Fruit fly (Drosophila melanogaster) whole organism, embryonic: Measurements from ENCODE around the gene ds.

Experiments
- CG12155 ChIP-seq: fragments of 200-800 bp; sonication (Bioruptor generic); optimal IDR thresholded peaks from 3 replicates; lab custom pipeline; 2016; ENCODE audit warnings: missing biosample characterization, missing genetic modification characterization
- CG15479 ChIP-seq: fragments of 200-800 bp; sonication (Bioruptor generic); optimal IDR thresholded peaks from 3 replicates; lab custom pipeline; 2019; ENCODE audit warnings: missing biosample characterization, mild to moderate bottlenecking, missing genetic modification characterization, moderate library complexity
- CG1792 ChIP-seq: fragments of 200-800 bp; sonication (Bioruptor generic); optimal IDR thresholded peaks from 2 replicates; lab custom pipeline; 2016; ENCODE audit warnings: missing biosample characterization, missing genetic modification characterization
- CG18011 ChIP-seq: fragments of 200-800 bp; sonication (Bioruptor generic); optimal IDR thresholded peaks from 2 replicates; lab custom pipeline; 2017; ENCODE audit warnings: missing biosample characterization, missing genetic modification characterization, mild to moderate bottlenecking, moderate library complexity, missing genotype
- CG18262 ChIP-seq: fragments of 200-800 bp; optimal IDR thresholded peaks from 3 replicates; lab custom pipeline; 2019; ENCODE audit warnings: missing biosample characterization, mild to moderate bottlenecking, missing genetic modification characterization, moderate library complexity
- CG2129 ChIP-seq: fragments of 200-800 bp; sonication (Bioruptor generic); IDR thresholded peaks from 2 replicates; pipeline ENCODE4 v1.3.6; 2022; ENCODE audit warnings: missing biosample characterization, missing genetic modification characterization; ENCODE audit not compliant: partially characterized antibody
- CG3995 ChIP-seq: fragments of 200-800 bp; sonication (Bioruptor generic); optimal IDR thresholded peaks from 3 replicates; lab custom pipeline; 2016; ENCODE audit warnings: missing biosample characterization, missing genetic modification characterization
- CG4854 ChIP-seq: fragments of 200-800 bp; sonication (Bioruptor generic); optimal IDR thresholded peaks from 2 replicates; lab custom pipeline; 2016; ENCODE audit warnings: missing biosample characterization, missing genetic modification characterization, inconsistent platforms
- CG6654 ChIP-seq: fragments of 200-800 bp; sonication (Bioruptor generic); optimal IDR thresholded peaks from 2 replicates; lab custom pipeline; 2017; ENCODE audit warnings: missing biosample characterization, mild to moderate bottlenecking, missing genetic modification characterization
- CG6854 ChIP-seq: fragments of 200-800 bp; sonication (Bioruptor generic); optimal IDR thresholded peaks from 3 replicates; lab custom pipeline; 2017; ENCODE audit warnings: missing biosample characterization, mild to moderate bottlenecking, missing genetic modification characterization
- CG7556 ChIP-seq: fragments of 200-800 bp; sonication (Bioruptor generic); optimal IDR thresholded peaks from 2 replicates; lab custom pipeline; 2017; ENCODE audit warnings: missing biosample characterization, mild to moderate bottlenecking, missing genetic modification characterization
- CG7786 ChIP-seq: fragments of 200-800 bp; sonication (Bioruptor generic); optimal IDR thresholded peaks from 2 replicates; lab custom pipeline; 2016; ENCODE audit warnings: missing biosample characterization, missing genetic modification characterization
- CG8944 ChIP-seq: fragments of 200-800 bp; sonication (Bioruptor generic); optimal IDR thresholded peaks from 3 replicates; lab custom pipeline; 2016; ENCODE audit warnings: missing biosample characterization, missing genetic modification characterization
- CG9797 ChIP-seq: fragments of 200-800 bp; sonication (Bioruptor generic); optimal IDR thresholded peaks from 3 replicates; lab custom pipeline; 2018; ENCODE audit warnings: missing biosample characterization, mild to moderate bottlenecking, missing genetic modification characterization
- Dbx ChIP-seq: fragments of 200-800 bp; sonication (Bioruptor generic); IDR thresholded peaks from 3 replicates; pipeline ENCODE4 v1.3.6; 2022; ENCODE audit warnings: missing biosample characterization, missing genetic modification characterization
- Drgx ChIP-seq: fragments of 200-800 bp; sonication (Bioruptor generic); IDR thresholded peaks from 2 replicates; pipeline ENCODE4 v1.3.6; 2022; ENCODE audit warnings: missing biosample characterization, missing genetic modification characterization
- Fer3 ChIP-seq: fragments of 200-800 bp; sonication (Bioruptor generic); optimal IDR thresholded peaks from 2 replicates; lab custom pipeline; 2018; ENCODE audit warnings: missing biosample characterization, mild to moderate bottlenecking, missing genetic modification characterization, moderate library complexity
- Hey ChIP-seq: fragments of 200-800 bp; sonication (Bioruptor generic); optimal IDR thresholded peaks from 3 replicates; lab custom pipeline; 2018; ENCODE audit warnings: missing biosample characterization, mild to moderate bottlenecking, missing genetic modification characterization
- Hr3 ChIP-seq: fragments of 200-800 bp; sonication (Bioruptor generic); optimal IDR thresholded peaks from 3 replicates; lab custom pipeline; 2016; ENCODE audit warnings: missing biosample characterization, missing genetic modification characterization
- MESR4 ChIP-seq: fragments of 200-800 bp; sonication (Bioruptor generic); optimal IDR thresholded peaks from 2 replicates; lab custom pipeline; 2018; ENCODE audit warnings: missing biosample characterization, mild to moderate bottlenecking, missing genetic modification characterization, moderate library complexity
- Meics ChIP-seq: fragments of 200-800 bp; sonication (Bioruptor generic); optimal IDR thresholded peaks from 2 replicates; lab custom pipeline; 2017; ENCODE audit warnings: missing biosample characterization, mild to moderate bottlenecking, missing genetic modification characterization
- NC2β ChIP-seq: fragments of 200-800 bp; sonication (Bioruptor generic); optimal IDR thresholded peaks from 2 replicates; lab custom pipeline; 2016; ENCODE audit warnings: missing biosample characterization, missing genetic modification characterization
- Pdp1 ChIP-seq, 2 experiments: fragments of 200-800 bp; sonication (Bioruptor generic); optimal IDR thresholded peaks; 3 replicates each; lab custom pipeline; 2016; ENCODE audit warnings: missing biosample characterization in 2 of 2, missing genetic modification characterization in 2 of 2, mild to moderate bottlenecking in 1 of 2, moderate library complexity in 1 of 2
- Poxn ChIP-seq: fragments of 200-800 bp; sonication (Bioruptor generic); IDR thresholded peaks from 2 replicates; pipeline ENCODE4 v1.3.6; 2022; ENCODE audit warnings: missing biosample characterization, missing genetic modification characterization
- Ssrp ChIP-seq: fragments of 200-800 bp; sonication (Bioruptor generic); optimal IDR thresholded peaks from 2 replicates; lab custom pipeline; 2018; ENCODE audit warnings: missing biosample characterization, mild to moderate bottlenecking, missing genetic modification characterization, moderate library complexity
- ara ChIP-seq: fragments of 200-800 bp; sonication (Bioruptor generic); IDR thresholded peaks from 2 replicates; pipeline ENCODE4 v1.3.6; 2022; ENCODE audit warnings: missing biosample characterization, missing genetic modification characterization
- corto ChIP-seq: fragments of 200-800 bp; sonication (Bioruptor generic); optimal IDR thresholded peaks from 2 replicates; lab custom pipeline; 2016; ENCODE audit warnings: missing biosample characterization, mild to moderate bottlenecking, missing genetic modification characterization, moderate library complexity
- dimm ChIP-seq: fragments of 200-800 bp; sonication (Bioruptor generic); IDR thresholded peaks from 2 replicates; pipeline ENCODE4 v1.3.6; 2022; ENCODE audit warnings: missing biosample characterization, missing genetic modification characterization
- dmrt99B ChIP-seq: fragments of 200-800 bp; sonication (Bioruptor generic); optimal IDR thresholded peaks from 2 replicates; lab custom pipeline; 2018; ENCODE audit warnings: missing biosample characterization, mild to moderate bottlenecking, missing genetic modification characterization, moderate library complexity
- fd3F ChIP-seq: fragments of 200-800 bp; sonication (Bioruptor generic); optimal IDR thresholded peaks from 2 replicates; lab custom pipeline; 2018; ENCODE audit warnings: missing biosample characterization, mild to moderate bottlenecking, missing genetic modification characterization, moderate library complexity
- lbe ChIP-seq: fragments of 200-800 bp; sonication (Bioruptor generic); optimal IDR thresholded peaks from 2 replicates; lab custom pipeline; 2016; ENCODE audit warnings: missing biosample characterization, mild to moderate bottlenecking, missing genetic modification characterization
- nmo ChIP-seq: fragments of 200-800 bp; sonication (Bioruptor generic); optimal IDR thresholded peaks from 2 replicates; lab custom pipeline; 2018; ENCODE audit warnings: missing biosample characterization, mild to moderate bottlenecking, missing genetic modification characterization, moderate library complexity
- pita ChIP-seq: fragments of 200-800 bp; sonication (Bioruptor generic); optimal IDR thresholded peaks from 2 replicates; lab custom pipeline; 2017; ENCODE audit warnings: missing biosample characterization, mild to moderate bottlenecking, missing genetic modification characterization
- row ChIP-seq: fragments of 200-800 bp; sonication (Bioruptor generic); IDR thresholded peaks from 3 replicates; pipeline ENCODE4 v1.3.6; 2022; ENCODE audit warnings: missing biosample characterization, missing genetic modification characterization
- sc ChIP-seq, 3 experiments: fragments of >200 bp in 2 of 3; fragments of 200-800 bp in 1 of 3; sonication (Bioruptor generic) in 1 of 3; optimal IDR thresholded peaks; 2 replicates in 2 of 3; 3 replicates in 1 of 3; lab custom pipeline; 2017; ENCODE audit warnings: mild to moderate bottlenecking in 1 of 3, missing biosample characterization in 1 of 3, missing genetic modification characterization in 1 of 3, missing genetic modification reagents in 1 of 3
- shn ChIP-seq: fragments of 200-800 bp; sonication (Bioruptor generic); optimal IDR thresholded peaks from 3 replicates; lab custom pipeline; 2016; ENCODE audit warnings: missing biosample characterization, missing genetic modification characterization
- so ChIP-seq: fragments of 200-800 bp; sonication (Bioruptor generic); IDR thresholded peaks from 3 replicates; pipeline ENCODE4 v1.3.6; 2022; ENCODE audit warnings: missing biosample characterization, missing genetic modification characterization
- trh ChIP-seq: fragments of 200-800 bp; sonication (Bioruptor generic); optimal IDR thresholded peaks from 2 replicates; lab custom pipeline; 2016; ENCODE audit warnings: missing biosample characterization, missing genetic modification characterization

The ds gene

DNA sequence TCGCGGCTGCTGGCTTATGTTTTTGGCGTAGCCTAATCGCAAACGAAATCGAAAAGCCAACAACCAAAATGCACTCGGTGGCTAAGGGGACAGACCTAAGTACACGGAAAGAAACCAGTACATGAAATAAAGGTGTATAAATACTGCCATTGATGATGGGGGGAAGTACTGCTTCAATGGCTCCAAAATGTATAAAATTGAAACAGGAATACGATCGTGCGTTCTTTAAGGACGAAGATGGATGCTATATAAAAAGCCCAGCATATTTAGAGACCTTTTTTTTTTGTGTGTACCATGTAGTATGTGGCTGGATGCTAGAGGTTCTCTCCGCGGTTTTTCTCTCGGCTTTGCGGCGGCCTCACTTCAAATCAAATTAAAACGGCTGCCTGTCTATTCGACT, 84.6 kb downstream of the ds start:
- TF ChIP-seq sc (optimal IDR thresholded peaks at IDR 0.05; lab: Kevin White, UChicago), result no peak
- TF ChIP-seq sc (GFP tag; optimal IDR thresholded peaks at IDR 0.05; lab: Kevin White, UChicago), result no peak
- TF ChIP-seq nmo (GFP tag; lab: Kevin White, UChicago), result no peak
- no peak for TF ChIP-seq dmrt99B (tag; lab: Kevin White, UChicago)
- TF ChIP-seq shn (GFP tag; lab: Kevin White, UChicago), result no peak
- peak; percentile 76 for TF ChIP-seq Drgx (GFP tag; lab: Robert Waterston, UW)
- TF ChIP-seq Meics (GFP tag; lab: Kevin White, UChicago), result no peak
- TF ChIP-seq NC2β, result no peak

DNA sequence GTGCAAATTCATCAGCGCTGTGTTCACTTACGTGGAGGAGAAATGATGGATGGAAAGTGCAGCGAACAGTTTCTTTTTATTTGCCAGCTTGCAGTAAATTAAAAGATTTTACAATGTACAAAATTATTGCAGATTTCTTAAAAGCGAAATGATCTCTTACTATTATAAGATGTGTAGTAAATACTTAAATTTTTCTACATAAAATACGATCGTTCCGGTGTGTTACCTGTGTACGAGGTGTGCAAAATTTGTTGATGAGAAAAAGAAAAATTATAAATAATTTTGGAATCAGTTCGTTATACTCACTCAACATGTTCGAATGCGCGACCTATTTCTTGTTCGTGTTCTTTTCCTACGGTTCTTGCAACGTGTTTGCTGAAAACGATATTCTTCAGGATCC, 89.4 kb downstream of the ds start, which contains the start of gene CG2839:
Gene CG2839, plus strand, starts transcription at position 301 of the 400 bp plus-strand sequence.
- no peak for TF ChIP-seq row (GFP tag; lab: Robert Waterston, UW)
- TF ChIP-seq CG15479 (GFP tag; lab: Kevin White, UChicago), result no peak
- no peak for TF ChIP-seq CG18011
- TF ChIP-seq fd3F (GFP tag; lab: Kevin White, UChicago), result no peak
- no peak for TF ChIP-seq dimm (GFP tag; lab: Robert Waterston, UW)
- TF ChIP-seq Fer3 (tag; lab: Kevin White, UChicago), result no peak
- no peak for TF ChIP-seq CG7786 (GFP tag; lab: Kevin White, UChicago)
- TF ChIP-seq so, result no peak
- TF ChIP-seq CG18262 (tag; lab: Kevin White, UChicago), result no peak
- no peak for TF ChIP-seq nmo (GFP tag; lab: Kevin White, UChicago)
- no peak for TF ChIP-seq Pdp1 (GFP tag; optimal IDR thresholded peaks at IDR 0.05; lab: Kevin White, UChicago)
- no peak for TF ChIP-seq Hr3
- no peak for TF ChIP-seq CG3995
- TF ChIP-seq Poxn, result no peak
- no peak for TF ChIP-seq CG6854 (GFP tag; lab: Kevin White, UChicago)

DNA sequence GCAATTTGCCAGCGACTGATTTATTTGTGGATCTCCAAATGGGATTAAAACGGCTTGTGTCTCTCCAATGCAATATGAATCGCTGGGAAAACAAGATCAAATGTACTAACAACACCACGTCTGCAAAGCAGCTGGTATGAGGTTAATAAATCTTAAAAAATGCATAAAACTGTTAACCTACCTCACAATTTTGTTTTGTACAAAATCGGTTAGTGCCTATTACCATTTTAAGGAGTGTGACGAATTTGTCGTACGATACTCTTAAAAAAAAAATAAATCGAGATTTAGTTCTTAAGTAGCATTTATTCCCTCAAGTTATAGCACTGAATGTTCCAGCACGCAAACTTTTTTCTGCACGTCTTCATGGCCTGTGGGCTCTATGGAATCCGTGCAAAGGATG, 90.5 kb downstream of the ds start, which contains the start of gene lectin-21Ca:
Gene lectin-21Ca, plus strand, starts transcription at position 301 of the 400 bp plus-strand sequence.
- TF ChIP-seq MESR4 (GFP tag; lab: Kevin White, UChicago) (no peak), CG12155 (GFP tag; lab: Kevin White, UChicago) (no peak), CG18011 (no peak), CG9797 (no peak), ara (no peak), CG1792 (no peak), CG2129 (no peak), sc (optimal IDR thresholded peaks at IDR 0.05; lab: Kevin White, UChicago) (no peak), sc (GFP tag; optimal IDR thresholded peaks at IDR 0.05; lab: Kevin White, UChicago) (no peak), CG6654 (GFP tag; lab: Kevin White, UChicago) (no peak)

DNA sequence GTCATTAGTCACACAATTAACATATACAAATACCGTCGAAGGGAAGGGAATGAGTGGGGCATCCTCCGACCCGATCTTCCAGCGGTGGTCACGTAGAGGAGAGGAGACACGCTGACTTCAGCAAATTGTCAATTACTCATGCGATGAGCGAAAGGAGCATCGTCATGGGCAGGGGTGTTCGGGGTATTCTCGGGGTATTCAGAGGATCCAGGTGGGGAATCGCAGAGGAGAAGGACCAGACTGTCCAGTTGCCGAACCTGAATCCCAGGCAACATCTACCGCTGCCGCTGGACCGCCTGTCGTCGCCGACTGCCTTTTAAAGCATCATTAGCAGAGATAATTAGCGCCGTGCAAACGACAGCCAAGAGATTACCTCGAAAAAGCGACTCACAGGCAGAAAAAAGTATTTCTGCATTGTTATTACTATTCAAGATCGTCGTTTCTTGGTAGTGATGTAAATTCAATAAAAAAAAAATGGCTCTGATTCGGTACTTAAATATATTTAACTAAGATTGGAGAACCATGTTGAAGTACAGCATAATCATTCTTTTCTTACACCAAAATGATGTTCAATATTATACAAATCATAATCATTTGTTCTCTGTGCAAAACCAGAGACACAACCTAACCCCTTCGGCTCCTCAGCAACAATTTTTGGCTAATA, 91.4 kb downstream of the ds start:
- TF ChIP-seq corto, result peak; percentile 49
- TF ChIP-seq CG7556, result no peak
- TF ChIP-seq Ssrp (tag; lab: Kevin White, UChicago), result no peak
- TF ChIP-seq lbe (GFP tag; lab: Kevin White, UChicago), result peak; percentile 21
- TF ChIP-seq Dbx (GFP tag; lab: Robert Waterston, UW), result no peak
- no peak for TF ChIP-seq trh (GFP tag; lab: Kevin White, UChicago)
- no peak for TF ChIP-seq CG4854 (GFP tag; lab: Kevin White, UChicago)
- TF ChIP-seq pita (GFP tag; lab: Kevin White, UChicago), result no peak
- TF ChIP-seq CG8944 (GFP tag; lab: Kevin White, UChicago), result no peak
- no peak for TF ChIP-seq Hey (tag; lab: Kevin White, UChicago)
